Worm (Caenorhabditis elegans) whole organism, L1 larva: ENCODE results near the gene F35C5.1.

ENCODE experiments used
- F16B12.6 ChIP-seq: fragments of 150-350 bp; optimal IDR thresholded peaks from 2 replicates; lab custom pipeline; 2014; ENCODE audit warnings: missing biosample characterization, missing genetic modification characterization
- Y116A8C.19 ChIP-seq: sonication (generic microtip); optimal IDR thresholded peaks from 2 replicates; lab custom pipeline; 2016; ENCODE audit warnings: missing compliant biosample characterization, missing genetic modification characterization, borderline replicate concordance
- aha-1 ChIP-seq: fragments of 150-350 bp; optimal IDR thresholded peaks from 2 replicates; lab custom pipeline; 2014; ENCODE audit warnings: missing biosample characterization, missing genetic modification characterization
- aly-2 ChIP-seq: fragments of 150-350 bp; optimal IDR thresholded peaks from 2 replicates; lab custom pipeline; 2014; ENCODE audit warnings: missing biosample characterization, missing genetic modification characterization
- blmp-1 ChIP-seq: fragments of 150-350 bp; optimal IDR thresholded peaks from 2 replicates; lab custom pipeline; 2014; ENCODE audit warnings: missing biosample characterization, missing genetic modification characterization
- ceh-63 ChIP-seq: fragments of 200-800 bp; sonication (Bioruptor generic); optimal IDR thresholded peaks from 2 replicates; lab custom pipeline; 2018; ENCODE audit warnings: mild to moderate bottlenecking, missing genetic modification characterization, missing compliant biosample characterization
- ceh-88 ChIP-seq: fragments of 200-800 bp; sonication (Bioruptor generic); IDR thresholded peaks from 2 replicates; pipeline ENCODE4 v1.3.6; 2022; ENCODE audit warnings: missing genetic modification characterization, missing compliant biosample characterization
- dsc-1 ChIP-seq: sonication (generic microtip); optimal IDR thresholded peaks from 2 replicates; lab custom pipeline; 2016; ENCODE audit warnings: mild to moderate bottlenecking, missing genetic modification characterization, missing compliant biosample characterization
- ets-5 ChIP-seq: fragments of 200-800 bp; sonication (Bioruptor generic); IDR thresholded peaks from 2 replicates; pipeline ENCODE4 v1.3.6; 2022; ENCODE audit warnings: missing genetic modification characterization, missing compliant biosample characterization
- fos-1 ChIP-seq: fragments of 150-350 bp; optimal IDR thresholded peaks from 2 replicates; lab custom pipeline; 2014; ENCODE audit warnings: missing biosample characterization, missing genetic modification characterization
- grh-1 ChIP-seq: fragments of 200-800 bp; sonication (Bioruptor generic); IDR thresholded peaks from 2 replicates; pipeline ENCODE4 v1.3.6; 2022; ENCODE audit warnings: missing genetic modification reagents, missing genetic modification characterization, missing compliant biosample characterization
- hlh-17 ChIP-seq: fragments of 200-800 bp; sonication (Bioruptor generic); optimal IDR thresholded peaks from 2 replicates; lab custom pipeline; 2018; ENCODE audit warnings: missing genetic modification characterization, mild to moderate bottlenecking, missing compliant biosample characterization, moderate library complexity, borderline replicate concordance
- hlh-4 ChIP-seq: sonication (generic microtip); optimal IDR thresholded peaks from 2 replicates; lab custom pipeline; 2016; ENCODE audit warnings: mild to moderate bottlenecking, missing genetic modification characterization, missing compliant biosample characterization
- hpl-2 ChIP-seq: fragments of 150-350 bp; optimal IDR thresholded peaks from 2 replicates; lab custom pipeline; 2014; ENCODE audit warnings: missing biosample characterization, missing genetic modification reagents, missing genetic modification characterization
- irx-1 ChIP-seq: sonication (generic microtip); optimal IDR thresholded peaks from 2 replicates; lab custom pipeline; 2016; ENCODE audit warnings: missing genetic modification characterization, missing compliant biosample characterization
- isw-1 ChIP-seq: fragments of 200-800 bp; sonication (Bioruptor generic); IDR thresholded peaks from 2 replicates; pipeline ENCODE4 v1.3.6; 2022; ENCODE audit warnings: missing genetic modification characterization, missing compliant biosample characterization
- jun-1 ChIP-seq: fragments of 150-350 bp; optimal IDR thresholded peaks from 2 replicates; lab custom pipeline; 2014; ENCODE audit warnings: missing biosample characterization, missing genetic modification reagents, missing genetic modification characterization
- lin-39 ChIP-seq: fragments of 150-350 bp; optimal IDR thresholded peaks from 2 replicates; lab custom pipeline; 2014; ENCODE audit warnings: missing biosample characterization, missing genetic modification reagents, missing genetic modification characterization
- lir-3 ChIP-seq: sonication (generic microtip); optimal IDR thresholded peaks from 2 replicates; lab custom pipeline; 2016; ENCODE audit warnings: mild to moderate bottlenecking, missing genetic modification characterization, moderate library complexity, missing compliant biosample characterization; ENCODE audit not compliant: poor library complexity
- lsy-2 ChIP-seq, 2 experiments: fragments of 150-350 bp; optimal IDR thresholded peaks; 2 replicates each; lab custom pipeline; 2014; ENCODE audit warnings: missing biosample characterization in 2 of 2, missing genetic modification characterization in 2 of 2
- mef-2 ChIP-seq: fragments of 150-350 bp; optimal IDR thresholded peaks from 2 replicates; lab custom pipeline; 2014; ENCODE audit warnings: missing biosample characterization, missing genetic modification characterization
- nhr-12 ChIP-seq: sonication (generic microtip); optimal IDR thresholded peaks from 2 replicates; lab custom pipeline; 2017; ENCODE audit warnings: missing biosample characterization, missing genetic modification characterization
- nhr-71 ChIP-seq: sonication (generic microtip); optimal IDR thresholded peaks from 2 replicates; lab custom pipeline; 2016; ENCODE audit warnings: mild to moderate bottlenecking, missing genetic modification characterization, moderate library complexity, missing compliant biosample characterization
- nhr-85 ChIP-seq: sonication (generic microtip); peaks from one replicate; lab custom pipeline; 2016; ENCODE audit warnings: missing genetic modification characterization, inconsistent platforms, missing compliant biosample characterization
- pag-3 ChIP-seq: sonication (generic microtip); optimal IDR thresholded peaks from 2 replicates; lab custom pipeline; 2017; ENCODE audit warnings: missing genetic modification characterization, mild to moderate bottlenecking, missing compliant biosample characterization, antibody characterized with exemption, borderline replicate concordance; ENCODE audit not compliant: insufficient read depth
- rnt-1 ChIP-seq: sonication (generic microtip); optimal IDR thresholded peaks from 2 replicates; lab custom pipeline; 2016; ENCODE audit warnings: mild to moderate bottlenecking, missing genetic modification characterization, moderate library complexity, missing compliant biosample characterization
- snpc-4 ChIP-seq: fragments of 150-350 bp; optimal IDR thresholded peaks from 2 replicates; lab custom pipeline; 2014; ENCODE audit warnings: missing biosample characterization, missing genetic modification characterization
- snu-23 ChIP-seq: sonication (generic microtip); optimal IDR thresholded peaks from 2 replicates; lab custom pipeline; 2016; ENCODE audit warnings: missing genetic modification characterization, missing compliant biosample characterization
- sptf-1 ChIP-seq: fragments of 150-350 bp; optimal IDR thresholded peaks from 2 replicates; lab custom pipeline; 2014; ENCODE audit warnings: missing biosample characterization, missing genetic modification characterization
- swsn-7 ChIP-seq: sonication (generic microtip); optimal IDR thresholded peaks from 2 replicates; lab custom pipeline; 2016; ENCODE audit warnings: missing genetic modification characterization, missing compliant biosample characterization
- tbx-2 ChIP-seq: sonication (generic microtip); optimal IDR thresholded peaks from 2 replicates; lab custom pipeline; 2016; ENCODE audit warnings: missing genetic modification characterization, missing compliant biosample characterization
- tlp-1 ChIP-seq: fragments of 150-350 bp; optimal IDR thresholded peaks from 2 replicates; lab custom pipeline; 2014; ENCODE audit warnings: missing biosample characterization, missing genetic modification characterization
- unc-30 ChIP-seq: sonication (generic microtip); optimal IDR thresholded peaks from 2 replicates; lab custom pipeline; 2017; ENCODE audit warnings: missing biosample characterization, missing genetic modification characterization
- unc-62 ChIP-seq: fragments of 150-350 bp; optimal IDR thresholded peaks from 2 replicates; lab custom pipeline; 2014; ENCODE audit warnings: missing biosample characterization, missing genetic modification reagents, missing genetic modification characterization
- unc-98 ChIP-seq: fragments of 200-800 bp; sonication (Bioruptor generic); IDR thresholded peaks from 2 replicates; pipeline ENCODE4 v1.3.6; 2022; ENCODE audit warnings: missing genetic modification characterization, missing compliant biosample characterization
- vab-15 ChIP-seq: sonication (generic microtip); optimal IDR thresholded peaks from 2 replicates; lab custom pipeline; 2017; ENCODE audit warnings: missing genotype, mild to moderate bottlenecking, missing genetic modification characterization, missing compliant biosample characterization
- zag-1 ChIP-seq: fragments of 150-350 bp; optimal IDR thresholded peaks from 2 replicates; lab custom pipeline; 2014; ENCODE audit warnings: missing biosample characterization, missing genetic modification characterization

The F35C5.1 gene

ce11 chrII:12921478-12921877 is 40.9 kb downstream of the F35C5.1 start:
- TF ChIP-seq snu-23 (GFP tag; lab: Kevin White, UChicago) (no peak), isw-1 (GFP tag; lab: Robert Waterston, UW) (no peak), grh-1 (GFP tag; lab: Robert Waterston, UW) (no peak), tbx-2 (tag; lab: Kevin White, UChicago) (no peak), vab-15 (no peak), nhr-12 (no peak), aly-2 (tag; lab: Kevin White, UChicago) (no peak), dsc-1 (tag; lab: Kevin White, UChicago) (no peak)

ce11 chrII:12923225-12923624 is 42.6 kb downstream of the F35C5.1 start:
- TF ChIP-seq blmp-1, result no peak
- no peak for TF ChIP-seq isw-1 (GFP tag; lab: Robert Waterston, UW)
- no peak for TF ChIP-seq F16B12.6 (tag; lab: Kevin White, UChicago)
- no peak for TF ChIP-seq sptf-1 (tag; lab: Kevin White, UChicago)
- no peak for TF ChIP-seq aha-1 (tag; lab: Kevin White, UChicago)
- no peak for TF ChIP-seq lin-39 (tag; lab: Kevin White, UChicago)
- TF ChIP-seq jun-1, result no peak
- no peak for TF ChIP-seq aly-2 (tag; lab: Kevin White, UChicago)
- TF ChIP-seq irx-1 (tag; lab: Kevin White, UChicago), result no peak
- no peak for TF ChIP-seq Y116A8C.19 (tag; lab: Kevin White, UChicago)
- TF ChIP-seq snu-23 (GFP tag; lab: Kevin White, UChicago), result no peak
- no peak for TF ChIP-seq lir-3 (tag; lab: Kevin White, UChicago)
- no peak for TF ChIP-seq ets-5 (GFP tag; lab: Robert Waterston, UW)
- TF ChIP-seq ceh-88, result no peak
- TF ChIP-seq unc-98 (GFP tag; lab: Robert Waterston, UW), result no peak
- TF ChIP-seq hlh-4 (tag; lab: Kevin White, UChicago), result no peak
- TF ChIP-seq unc-62 (GFP tag; lab: Kevin White, UChicago), result no peak
- TF ChIP-seq dsc-1 (tag; lab: Kevin White, UChicago), result no peak
- no peak for TF ChIP-seq rnt-1 (tag; lab: Kevin White, UChicago)
- TF ChIP-seq swsn-7 (tag; lab: Kevin White, UChicago), result no peak

ce11 chrII:12925551-12925950 is 44.9 kb downstream of the F35C5.1 start, which contains the start of gene F58G1.8:
TSS of gene F58G1.8 (minus strand) at chrII:12925651.
- TF ChIP-seq unc-98 (GFP tag; lab: Robert Waterston, UW) (no peak), fos-1 (no peak), zag-1 (tag; lab: Kevin White, UChicago) (no peak), ceh-63 (GFP tag; lab: Kevin White, UChicago) (no peak), unc-30 (tag; lab: Kevin White, UChicago) (no peak), F16B12.6 (tag; lab: Kevin White, UChicago) (no peak), tlp-1 (tag; lab: Kevin White, UChicago) (no peak), snpc-4 (tag; lab: Kevin White, UChicago) (no peak), blmp-1 (no peak), hpl-2 (no peak)

- TF ChIP-seq lsy-2 (tag; optimal IDR thresholded peaks at IDR 0.05; lab: Kevin White, UChicago), result no peak
- no peak for TF ChIP-seq mef-2 (tag; lab: Kevin White, UChicago)
- no peak for TF ChIP-seq nhr-71
- no peak for TF ChIP-seq ceh-88
- no peak for TF ChIP-seq hlh-17 (GFP tag; lab: Kevin White, UChicago)
- no peak for TF ChIP-seq nhr-85 (tag; lab: Kevin White, UChicago)
- TF ChIP-seq pag-3 (tag; lab: Kevin White, UChicago), result no peak
Observed at ce11 chrII:12928241-12928640, 47.6 kb downstream of the F35C5.1 start, which contains the start of gene F58G1.3. TSS of gene F58G1.3 (minus strand) at chrII:12928341.
